Fruit fly (Drosophila melanogaster) whole organism, pupa: Measurements from ENCODE around the gene side.
A peak's percentile ranks its signal among the peaks of the same experiment; 100 is the strongest.

Experiments
- CG10348 ChIP-seq: fragments of 200-800 bp; sonication (Bioruptor generic); IDR thresholded peaks from 2 replicates; pipeline ENCODE4 v1.3.6; 2022; ENCODE audit warnings: missing biosample characterization, missing genetic modification characterization
- CG14655 ChIP-seq: fragments of 200-800 bp; sonication (Bioruptor generic); optimal IDR thresholded peaks from 3 replicates; lab custom pipeline; 2017; ENCODE audit warnings: mild to moderate bottlenecking, missing biosample characterization, missing genetic modification reagents, missing genetic modification characterization
- CG15710 ChIP-seq: fragments of 200-800 bp; sonication (Bioruptor generic); optimal IDR thresholded peaks from 2 replicates; lab custom pipeline; 2018; ENCODE audit warnings: missing biosample characterization, mild to moderate bottlenecking, missing genetic modification characterization, moderate library complexity
- CG8301 ChIP-seq: fragments of 200-800 bp; sonication (Bioruptor generic); optimal IDR thresholded peaks from 2 replicates; lab custom pipeline; 2018; ENCODE audit warnings: missing biosample characterization, mild to moderate bottlenecking, missing genetic modification characterization
- EcR ChIP-seq: fragments of 200-800 bp; sonication (Bioruptor generic); optimal IDR thresholded peaks from 3 replicates; lab custom pipeline; 2019; ENCODE audit warnings: missing biosample characterization, missing genetic modification characterization, mild to moderate bottlenecking, moderate library complexity, missing genetic modification reagents
- fd96Ca ChIP-seq: fragments of 200-800 bp; sonication (Bioruptor generic); IDR thresholded peaks from 3 replicates; pipeline ENCODE4 v1.3.6; 2022; ENCODE audit warnings: missing biosample characterization, missing genetic modification characterization
- gl ChIP-seq: fragments of 200-800 bp; sonication (Bioruptor generic); optimal IDR thresholded peaks from 2 replicates; lab custom pipeline; 2018; ENCODE audit warnings: missing biosample characterization, mild to moderate bottlenecking, missing genetic modification characterization
- rn ChIP-seq: fragments of 200-800 bp; sonication (Bioruptor generic); IDR thresholded peaks from 2 replicates; pipeline ENCODE4 v1.3.6; 2022; ENCODE audit warnings: missing biosample characterization, missing genetic modification characterization

DNA sequence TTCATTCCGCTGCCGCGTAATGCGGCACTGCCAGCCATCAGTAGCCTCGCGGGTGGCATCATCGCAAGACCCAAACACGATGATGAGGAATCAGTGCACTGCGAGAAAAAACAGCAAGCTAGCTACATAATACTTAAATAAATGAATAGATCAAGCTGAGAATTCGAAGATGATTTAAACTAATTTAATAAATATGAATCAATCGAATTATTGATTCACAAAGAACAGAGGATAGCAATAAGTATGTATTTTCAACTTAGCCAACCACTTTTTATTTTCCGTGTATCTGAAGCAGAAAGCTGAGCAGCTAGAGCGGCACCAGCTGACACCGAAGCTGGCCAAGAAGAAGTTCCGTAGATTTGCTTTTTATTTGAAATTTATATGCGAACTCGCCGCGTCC is 24.1 kb downstream of the side start:
- TF ChIP-seq EcR: no peak
- TF ChIP-seq gl (tag; lab: Kevin White, UChicago): no peak
- no peak for TF ChIP-seq CG8301 (tag; lab: Kevin White, UChicago)
- TF ChIP-seq CG14655 (GFP tag; lab: Kevin White, UChicago): peak; percentile 26
- no peak for TF ChIP-seq CG10348 (GFP tag; lab: Robert Waterston, UW)
- no peak for TF ChIP-seq rn
- no peak for TF ChIP-seq fd96Ca
- TF ChIP-seq CG15710: no peak
